Fruit fly (Drosophila melanogaster) whole organism, wandering third instar larva: ENCODE results near the gene ph-d.

Experiments
- Abd-B ChIP-seq: fragments of >200 bp; optimal IDR thresholded peaks from 2 replicates; lab custom pipeline; 2017; ENCODE audit warnings: missing biosample characterization, missing genetic modification characterization
- CG32264 ChIP-seq: fragments of 200-800 bp; sonication (Bioruptor generic); optimal IDR thresholded peaks from 2 replicates; lab custom pipeline; 2016; ENCODE audit warnings: missing biosample characterization, missing genetic modification characterization
- CG9705 ChIP-seq: fragments of 200-800 bp; sonication (Bioruptor generic); optimal IDR thresholded peaks from 2 replicates; lab custom pipeline; 2018; ENCODE audit warnings: missing biosample characterization, mild to moderate bottlenecking, missing genetic modification characterization
- CrebA ChIP-seq: fragments of 200-800 bp; sonication (Bioruptor generic); optimal IDR thresholded peaks from 2 replicates; lab custom pipeline; 2016; ENCODE audit warnings: missing biosample characterization, mild to moderate bottlenecking, missing genetic modification characterization, borderline replicate concordance
- Dfd ChIP-seq: fragments of >200 bp; optimal IDR thresholded peaks from 2 replicates; lab custom pipeline; 2017; ENCODE audit warnings: missing biosample characterization, missing genetic modification characterization
- Dif ChIP-seq: fragments of 200-275, 200-300 bp; sonication (Bioruptor generic); optimal IDR thresholded peaks from 2 replicates; lab custom pipeline; 2018; ENCODE audit warnings: missing biosample characterization, missing genetic modification characterization; ENCODE audit not compliant: partially characterized antibody
- GATAd ChIP-seq: sonication (Bioruptor generic); optimal IDR thresholded peaks from 2 replicates; lab custom pipeline; 2016; ENCODE audit warnings: missing biosample characterization, missing genetic modification characterization
- HLH106 ChIP-seq: fragments of 200-800 bp; optimal IDR thresholded peaks from 3 replicates; lab custom pipeline; 2019; ENCODE audit warnings: missing biosample characterization, mild to moderate bottlenecking, missing genetic modification characterization, moderate library complexity
- Hnf4 ChIP-seq: fragments of 200-800 bp; sonication (Bioruptor generic); optimal IDR thresholded peaks from 2 replicates; lab custom pipeline; 2016; ENCODE audit warnings: missing biosample characterization, mild to moderate bottlenecking, missing genetic modification characterization
- Hr78 ChIP-seq: fragments of >200 bp; optimal IDR thresholded peaks from 2 replicates; lab custom pipeline; 2017; ENCODE audit warnings: missing biosample characterization, missing genetic modification characterization
- Hr83 ChIP-seq: fragments of 200-300 bp; sonication (Bioruptor generic); optimal IDR thresholded peaks from 2 replicates; lab custom pipeline; 2016; ENCODE audit warnings: missing biosample characterization, mild to moderate bottlenecking, missing genetic modification characterization, moderate library complexity; ENCODE audit not compliant: poor library complexity, severe bottlenecking
- Jra ChIP-seq: sonication (Bioruptor generic); optimal IDR thresholded peaks from 2 replicates; lab custom pipeline; 2016; ENCODE audit warnings: missing biosample characterization, missing genetic modification characterization
- Mio ChIP-seq: sonication (Bioruptor generic); optimal IDR thresholded peaks from 2 replicates; lab custom pipeline; 2016; ENCODE audit warnings: missing biosample characterization, missing genetic modification characterization
- Myc ChIP-seq: fragments of >200 bp; optimal IDR thresholded peaks from 2 replicates; lab custom pipeline; 2017
- N ChIP-seq: fragments of >200 bp; optimal IDR thresholded peaks from 2 replicates; lab custom pipeline; 2018; ENCODE audit warnings: missing biosample characterization, missing external identifiers, missing genetic modification characterization
- OdsH ChIP-seq: fragments of 200-800 bp; sonication (Bioruptor generic); optimal IDR thresholded peaks from 2 replicates; lab custom pipeline; 2016; ENCODE audit warnings: missing biosample characterization, mild to moderate bottlenecking, missing genetic modification characterization
- Rel ChIP-seq, 2 experiments: fragments of 200-800 bp; sonication (Bioruptor generic) in 1 of 2; optimal IDR thresholded peaks; 2 replicates in 1 of 2; 3 replicates in 1 of 2; lab custom pipeline; 2016 to 2019; ENCODE audit warnings: mild to moderate bottlenecking in 2 of 2, missing biosample characterization in 2 of 2, missing genetic modification characterization in 2 of 2, moderate library complexity in 1 of 2
- Sp1 ChIP-seq: fragments of 200-800 bp; sonication (Bioruptor generic); optimal IDR thresholded peaks from 3 replicates; lab custom pipeline; 2019; ENCODE audit warnings: missing biosample characterization, mild to moderate bottlenecking, missing genetic modification characterization, moderate library complexity
- Vsx2 ChIP-seq: fragments of 200-300, 225-300 bp; sonication (Bioruptor generic); optimal IDR thresholded peaks from 2 replicates; lab custom pipeline; 2018; ENCODE audit warnings: missing biosample characterization, missing genetic modification characterization; ENCODE audit not compliant: partially characterized antibody
- br ChIP-seq: fragments of 200-800 bp; sonication (Bioruptor generic); optimal IDR thresholded peaks from 2 replicates; lab custom pipeline; 2016; ENCODE audit warnings: missing biosample characterization, missing genetic modification characterization
- brk ChIP-seq: fragments of 200-800 bp; sonication (Bioruptor generic); optimal IDR thresholded peaks from 2 replicates; lab custom pipeline; 2016; ENCODE audit warnings: missing biosample characterization, mild to moderate bottlenecking, missing genetic modification characterization
- dl ChIP-seq, 2 experiments: fragments of 175-275, 200-275 bp in 1 of 2; fragments of 200-275 bp in 1 of 2; sonication (Bioruptor generic); optimal IDR thresholded peaks; lab custom pipeline; 2018; ENCODE audit warnings: mild to moderate bottlenecking in 2 of 2, missing biosample characterization in 2 of 2, missing genetic modification characterization in 2 of 2, moderate library complexity in 2 of 2; ENCODE audit not compliant: partially characterized antibody in 2 of 2, insufficient read depth in 1 of 2
- dmrt93B ChIP-seq: fragments of 200-800 bp; sonication (Bioruptor generic); optimal IDR thresholded peaks from 2 replicates; lab custom pipeline; 2018; ENCODE audit warnings: missing biosample characterization, mild to moderate bottlenecking, missing genetic modification characterization
- dsf ChIP-seq: sonication (Bioruptor generic); optimal IDR thresholded peaks from 2 replicates; lab custom pipeline; 2016; ENCODE audit warnings: missing biosample characterization, missing genetic modification characterization, borderline replicate concordance
- ey ChIP-seq: fragments of 200-800 bp; sonication (Bioruptor generic); optimal IDR thresholded peaks from 2 replicates; lab custom pipeline; 2016; ENCODE audit warnings: missing biosample characterization, missing genetic modification characterization
- foxo ChIP-seq, 2 experiments: fragments of 200-800 bp; sonication (Bioruptor generic); optimal IDR thresholded peaks; 2 replicates in 1 of 2; 3 replicates in 1 of 2; lab custom pipeline; 2016 to 2017; ENCODE audit warnings: missing biosample characterization in 2 of 2, missing genetic modification characterization in 2 of 2
- fru ChIP-seq: fragments of 200-800 bp; sonication (Bioruptor generic); optimal IDR thresholded peaks from 3 replicates; lab custom pipeline; 2016; ENCODE audit warnings: missing biosample characterization, mild to moderate bottlenecking, missing genetic modification characterization
- h ChIP-seq: fragments of 200-800 bp; sonication (Bioruptor generic); optimal IDR thresholded peaks from 3 replicates; lab custom pipeline; 2016; ENCODE audit warnings: missing biosample characterization, mild to moderate bottlenecking, missing genetic modification characterization
- jim ChIP-seq: fragments of 175-275, 200-325 bp; sonication (Bioruptor generic); optimal IDR thresholded peaks from 2 replicates; lab custom pipeline; 2016; ENCODE audit warnings: missing biosample characterization, mild to moderate bottlenecking, missing genetic modification characterization
- lola ChIP-seq: fragments of >200 bp; optimal IDR thresholded peaks from 2 replicates; lab custom pipeline; 2017; ENCODE audit warnings: missing biosample characterization, missing genetic modification characterization
- pan ChIP-seq: fragments of >200 bp; optimal IDR thresholded peaks from 2 replicates; lab custom pipeline; 2017
- psq ChIP-seq: fragments of 200-800 bp; sonication (Bioruptor generic); optimal IDR thresholded peaks from 3 replicates; lab custom pipeline; 2017; ENCODE audit warnings: missing biosample characterization, mild to moderate bottlenecking, missing genetic modification characterization, moderate library complexity
- rgr ChIP-seq: fragments of 200-800 bp; sonication (Bioruptor generic); optimal IDR thresholded peaks from 3 replicates; lab custom pipeline; 2016; ENCODE audit warnings: missing biosample characterization, mild to moderate bottlenecking, missing genetic modification characterization
- sage ChIP-seq: fragments of 200-800 bp; sonication (Bioruptor generic); optimal IDR thresholded peaks from 2 replicates; lab custom pipeline; 2016; ENCODE audit warnings: missing biosample characterization, mild to moderate bottlenecking, missing genetic modification characterization
- sv ChIP-seq: fragments of 200-800 bp; sonication (Bioruptor generic); optimal IDR thresholded peaks from 3 replicates; lab custom pipeline; 2016; ENCODE audit warnings: missing biosample characterization, missing genetic modification characterization
- tai ChIP-seq: sonication (Bioruptor generic); optimal IDR thresholded peaks from 2 replicates; lab custom pipeline; 2016; ENCODE audit warnings: missing biosample characterization, missing genetic modification characterization
- usp ChIP-seq: fragments of >200 bp; optimal IDR thresholded peaks from 2 replicates; lab custom pipeline; 2017; ENCODE audit warnings: missing biosample characterization, missing genetic modification characterization
- woc ChIP-seq: sonication (Bioruptor generic); optimal IDR thresholded peaks from 2 replicates; lab custom pipeline; 2016; ENCODE audit warnings: missing biosample characterization, mild to moderate bottlenecking, missing genetic modification characterization

The ph-d gene

dm6 chrX:2094072-2094761, 28.9 kb downstream of the ph-d start, which contains the start of gene csw:
csw (plus strand) TSS chrX:2094234.
- TF ChIP-seq Hr83 (GFP tag; lab: Kevin White, UChicago) (peak; percentile 18), Myc (lab: Kevin White, UChicago) (no peak), dl (GFP tag; optimal IDR thresholded peaks at IDR 0.05; lab: Kevin White, UChicago; ENCODE audit: insufficient read depth in 1 of 2, partially characterized antibody in 2 of 2) (no peak), dmrt93B (GFP tag; lab: Kevin White, UChicago) (no peak), Abd-B (GFP tag; lab: Kevin White, UChicago) (no peak), sv (GFP tag; lab: Kevin White, UChicago) (peak; percentile 34), Dif (no peak), fru (GFP tag; lab: Kevin White, UChicago) (no peak), GATAd (no peak), OdsH (GFP tag; lab: Kevin White, UChicago) (no peak), Hr78 (GFP tag; lab: Kevin White, UChicago) (no peak), rgr (peak; percentile 1), lola (GFP tag; lab: Kevin White, UChicago) (no peak), psq (peak; percentile 33), Rel (GFP tag; optimal IDR thresholded peaks at IDR 0.05; lab: Kevin White, UChicago) (no peak), Rel (tag; optimal IDR thresholded peaks at IDR 0.05; lab: Kevin White, UChicago) (peak; percentile 3), pan (lab: Kevin White, UChicago) (no peak), tai (GFP tag; lab: Kevin White, UChicago) (no peak), Vsx2 (no peak), Sp1 (GFP tag; lab: Kevin White, UChicago) (peak; percentile 63), jim (GFP tag; lab: Kevin White, UChicago) (peak; percentile 92), Hnf4 (GFP tag; lab: Kevin White, UChicago) (peak; percentile 91), CrebA (GFP tag; lab: Kevin White, UChicago) (no peak), sage (no peak), N (peak; percentile 75), usp (GFP tag; lab: Kevin White, UChicago) (no peak), woc (GFP tag; lab: Kevin White, UChicago) (no peak), ey (GFP tag; lab: Kevin White, UChicago) (no peak), Dfd (GFP tag; lab: Kevin White, UChicago) (peak; percentile 82), br (GFP tag; lab: Kevin White, UChicago) (no peak), Mio (no peak), CG9705 (no peak), dsf (GFP tag; lab: Kevin White, UChicago) (no peak), brk (no peak), CG32264 (GFP tag; lab: Kevin White, UChicago) (no peak), Jra (GFP tag; lab: Kevin White, UChicago) (peak; percentile 35), h (peak; percentile 23), foxo (GFP tag; optimal IDR thresholded peaks at IDR 0.05; lab: Kevin White, UChicago) (peak in 1 of 2 experiments; percentile 50), HLH106 (tag; lab: Kevin White, UChicago) (peak; percentile 5)

dm6 chrX:2089812-2090211, 33.3 kb downstream of the ph-d start:
- TF ChIP-seq CrebA (GFP tag; lab: Kevin White, UChicago): no peak
- TF ChIP-seq CG32264 (GFP tag; lab: Kevin White, UChicago): no peak
- no peak for TF ChIP-seq ey (GFP tag; lab: Kevin White, UChicago)

DNA sequence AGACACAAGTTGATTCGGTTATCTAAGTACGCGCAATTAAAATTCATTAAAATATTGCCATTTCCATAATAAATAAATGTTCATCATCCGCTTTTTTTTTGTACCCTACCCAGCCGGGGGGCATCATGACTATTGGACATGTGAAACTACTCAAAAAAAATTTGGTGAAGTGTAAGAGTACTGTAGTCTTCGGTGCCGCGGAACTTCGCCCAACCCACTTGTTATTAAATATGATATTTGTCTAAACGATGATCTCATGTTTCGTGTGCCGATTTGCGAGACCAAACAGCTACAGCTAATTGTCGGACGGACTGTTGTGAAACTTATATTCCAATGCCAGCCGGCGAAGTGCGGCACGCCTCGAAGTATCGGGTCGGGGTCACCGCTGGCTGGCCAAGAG, 34.3 kb downstream of the ph-d start:
- TF ChIP-seq Abd-B (GFP tag; lab: Kevin White, UChicago) (no peak), foxo (GFP tag; optimal IDR thresholded peaks at IDR 0.05; lab: Kevin White, UChicago) (no peak), HLH106 (tag; lab: Kevin White, UChicago) (no peak), Vsx2 (no peak), Jra (GFP tag; lab: Kevin White, UChicago) (no peak), dmrt93B (GFP tag; lab: Kevin White, UChicago) (no peak), usp (GFP tag; lab: Kevin White, UChicago) (no peak), Rel (GFP tag; optimal IDR thresholded peaks at IDR 0.05; lab: Kevin White, UChicago) (no peak), Rel (tag; optimal IDR thresholded peaks at IDR 0.05; lab: Kevin White, UChicago) (no peak), jim (GFP tag; lab: Kevin White, UChicago) (no peak), sv (GFP tag; lab: Kevin White, UChicago) (no peak), CrebA (GFP tag; lab: Kevin White, UChicago) (no peak), h (no peak), Hr83 (GFP tag; lab: Kevin White, UChicago) (no peak)
- TF ChIP-seq, all 38 proteins: peak for 0
